Worm (Caenorhabditis elegans) whole organism, young adult: ENCODE data around the gene sre-19.

Experiments used
- B0019.2 ChIP-seq: fragments of 200-800 bp; sonication (Bioruptor generic); conservative IDR thresholded peaks from 2 replicates; pipeline ENCODE4 v1.3.6; 2022; ENCODE audit warnings: missing genetic modification reagents, missing genetic modification characterization, missing compliant biosample characterization
- B0035.1 ChIP-seq: sonication (generic microtip); optimal IDR thresholded peaks from 2 replicates; lab custom pipeline; 2016; ENCODE audit warnings: missing genetic modification characterization, mild to moderate bottlenecking, missing compliant biosample characterization, missing genotype, missing genetic modification reagents
- B0336.3 ChIP-seq: fragments of 200-800 bp; sonication (Bioruptor generic); IDR thresholded peaks from 2 replicates; pipeline ENCODE4 v1.3.6; 2022; ENCODE audit warnings: missing genetic modification characterization, missing compliant biosample characterization
- C06A6.2 ChIP-seq: fragments of 200-800 bp; sonication (Bioruptor generic); conservative IDR thresholded peaks from 2 replicates; pipeline ENCODE4 v1.3.6; 2022; ENCODE audit warnings: missing genetic modification characterization, missing compliant biosample characterization
- C17E4.6 ChIP-seq: fragments of 200-800 bp; sonication (Bioruptor generic); IDR thresholded peaks from 2 replicates; pipeline ENCODE4 v1.3.6; 2022; ENCODE audit warnings: missing genetic modification reagents, missing genetic modification characterization, missing compliant biosample characterization
- D2030.7 ChIP-seq: fragments of 200-800 bp; sonication (Bioruptor generic); IDR thresholded peaks from 2 replicates; pipeline ENCODE4 v1.3.6; 2022; ENCODE audit warnings: missing genetic modification reagents, missing genetic modification characterization, missing compliant biosample characterization
- F23B12.7 ChIP-seq: sonication (generic microtip); optimal IDR thresholded peaks from 2 replicates; lab custom pipeline; 2017; ENCODE audit warnings: missing genetic modification characterization, mild to moderate bottlenecking, missing compliant biosample characterization, antibody characterized with exemption, moderate library complexity; ENCODE audit not compliant: insufficient read depth
- F37B4.10 ChIP-seq: fragments of 200-800 bp; sonication (Bioruptor generic); IDR thresholded peaks from 2 replicates; pipeline ENCODE4 v1.3.6; 2022; ENCODE audit warnings: missing genetic modification characterization, missing compliant biosample characterization
- F55B11.4 ChIP-seq: sonication (generic microtip); optimal IDR thresholded peaks from 2 replicates; lab custom pipeline; 2016; ENCODE audit warnings: missing compliant biosample characterization, missing genetic modification characterization, borderline replicate concordance; ENCODE audit not compliant: insufficient read depth
- F57A8.1 ChIP-seq: fragments of 200-800 bp; sonication (Bioruptor generic); optimal IDR thresholded peaks from 2 replicates; lab custom pipeline; 2018; ENCODE audit warnings: mild to moderate bottlenecking, missing genetic modification characterization, moderate library complexity, missing compliant biosample characterization
- F57C9.4 ChIP-seq: sonication (generic microtip); optimal IDR thresholded peaks from 2 replicates; lab custom pipeline; 2017; ENCODE audit warnings: mild to moderate bottlenecking, missing genetic modification characterization, missing compliant biosample characterization
- K11D2.4 ChIP-seq: fragments of 200-800 bp; sonication (Bioruptor generic); IDR thresholded peaks from 2 replicates; pipeline ENCODE4 v1.3.6; 2022; ENCODE audit warnings: missing genetic modification reagents, missing genetic modification characterization, missing compliant biosample characterization
- T07F8.4 ChIP-seq: sonication (generic microtip); optimal IDR thresholded peaks from 2 replicates; lab custom pipeline; 2016; ENCODE audit warnings: mild to moderate bottlenecking, missing genetic modification characterization, moderate library complexity, missing compliant biosample characterization
- Y56A3A.18 ChIP-seq: fragments of 200-800 bp; sonication (Bioruptor generic); IDR thresholded peaks from 2 replicates; pipeline ENCODE4 v1.3.6; 2022; ENCODE audit warnings: missing genetic modification reagents, missing genetic modification characterization, missing compliant biosample characterization
- Y67H2A.10 ChIP-seq: fragments of 200-800 bp; sonication (Bioruptor generic); conservative IDR thresholded peaks from 2 replicates; pipeline ENCODE4 v1.3.6; 2022; ENCODE audit warnings: missing genetic modification reagents, missing genetic modification characterization, missing compliant biosample characterization
- Y95B8A.8 ChIP-seq: fragments of 200-800 bp; sonication (Bioruptor generic); IDR thresholded peaks from 2 replicates; pipeline ENCODE4 v1.3.6; 2022; ENCODE audit warnings: missing genetic modification reagents, missing genetic modification characterization, missing compliant biosample characterization
- aptf-2 ChIP-seq: fragments of 200-800 bp; sonication (Bioruptor generic); conservative IDR thresholded peaks from 2 replicates; pipeline ENCODE4 v1.3.6; 2022; ENCODE audit warnings: missing genetic modification reagents, missing genetic modification characterization, missing compliant biosample characterization
- athp-1 ChIP-seq: sonication (generic microtip); optimal IDR thresholded peaks from 2 replicates; lab custom pipeline; 2017; ENCODE audit warnings: mild to moderate bottlenecking, missing genetic modification characterization, missing compliant biosample characterization
- ceh-40 ChIP-seq: fragments of 200-800 bp; sonication (Bioruptor generic); IDR thresholded peaks from 2 replicates; pipeline ENCODE4 v1.3.6; 2022; ENCODE audit warnings: missing genetic modification characterization, missing compliant biosample characterization
- ceh-58 ChIP-seq: fragments of 200-800 bp; sonication (Bioruptor generic); IDR thresholded peaks from 2 replicates; pipeline ENCODE4 v1.3.6; 2022; ENCODE audit warnings: missing genetic modification characterization, missing compliant biosample characterization
- dox-1 ChIP-seq: fragments of 200-800 bp; sonication (Bioruptor generic); IDR thresholded peaks from 2 replicates; pipeline ENCODE4 v1.3.6; 2022; ENCODE audit warnings: missing genetic modification reagents, missing genetic modification characterization, missing compliant biosample characterization
- efl-1 ChIP-seq: fragments of 150-350 bp; optimal IDR thresholded peaks from 2 replicates; lab custom pipeline; 2014; ENCODE audit warnings: missing biosample characterization, missing genetic modification reagents, missing genetic modification characterization
- egrh-3 ChIP-seq: fragments of 200-800 bp; sonication (Bioruptor generic); IDR thresholded peaks from 2 replicates; pipeline ENCODE4 v1.3.6; 2022; ENCODE audit warnings: missing genetic modification reagents, missing genetic modification characterization, missing compliant biosample characterization
- gei-17 ChIP-seq: fragments of 200-800 bp; sonication (Bioruptor generic); optimal IDR thresholded peaks from 2 replicates; lab custom pipeline; 2018; ENCODE audit warnings: mild to moderate bottlenecking, missing genetic modification characterization, missing compliant biosample characterization
- hsf-1 ChIP-seq: fragments of 200-800 bp; sonication (Bioruptor generic); IDR thresholded peaks from 2 replicates; pipeline ENCODE4 v1.3.6; 2022; ENCODE audit warnings: missing genetic modification reagents, missing genetic modification characterization, missing compliant biosample characterization
- lag-1 ChIP-seq: fragments of 200-800 bp; sonication (Bioruptor generic); IDR thresholded peaks from 2 replicates; pipeline ENCODE4 v1.3.6; 2022; ENCODE audit warnings: missing genetic modification reagents, missing genetic modification characterization, missing compliant biosample characterization
- let-607 ChIP-seq, 2 experiments: fragments of 200-800 bp in 1 of 2; sonication (Bioruptor generic) in 1 of 2; sonication (generic microtip) in 1 of 2; optimal IDR thresholded peaks; 2 replicates each; lab custom pipeline; 2016 to 2018; ENCODE audit warnings: mild to moderate bottlenecking in 2 of 2, missing compliant biosample characterization in 2 of 2, missing genetic modification characterization in 2 of 2, moderate library complexity in 2 of 2, missing genotype in 1 of 2
- lir-1 ChIP-seq: fragments of 200-800 bp; sonication (Bioruptor generic); conservative IDR thresholded peaks from 2 replicates; pipeline ENCODE4 v1.3.6; 2022; ENCODE audit warnings: missing genetic modification reagents, missing genetic modification characterization, missing compliant biosample characterization
- mel-28 ChIP-seq: sonication (generic microtip); optimal IDR thresholded peaks from 2 replicates; lab custom pipeline; 2016; ENCODE audit warnings: borderline replicate concordance, mild to moderate bottlenecking, missing genetic modification characterization, missing compliant biosample characterization
- mxl-1 ChIP-seq: sonication (generic microtip); optimal IDR thresholded peaks from 2 replicates; lab custom pipeline; 2016; ENCODE audit warnings: missing genetic modification characterization, missing compliant biosample characterization
- nfyb-1 ChIP-seq: fragments of 200-800 bp; sonication (Bioruptor generic); IDR thresholded peaks from 2 replicates; pipeline ENCODE4 v1.3.6; 2022; ENCODE audit warnings: missing genetic modification reagents, missing genetic modification characterization, missing compliant biosample characterization
- nhr-120 ChIP-seq: fragments of 200-800 bp; sonication (Bioruptor generic); IDR thresholded peaks from 2 replicates; pipeline ENCODE4 v1.3.6; 2022; ENCODE audit warnings: missing genetic modification characterization, missing compliant biosample characterization
- nhr-179 ChIP-seq: sonication (generic microtip); optimal IDR thresholded peaks from 2 replicates; lab custom pipeline; 2016; ENCODE audit warnings: mild to moderate bottlenecking, missing genetic modification characterization, missing compliant biosample characterization
- repo-1 ChIP-seq: sonication (generic microtip); optimal IDR thresholded peaks from 2 replicates; lab custom pipeline; 2017; ENCODE audit warnings: mild to moderate bottlenecking, missing genetic modification characterization, missing compliant biosample characterization
- sdz-38 ChIP-seq: sonication (generic microtip); optimal IDR thresholded peaks from 2 replicates; lab custom pipeline; 2016; ENCODE audit warnings: missing genotype, missing genetic modification characterization, missing compliant biosample characterization
- snpc-1.3 ChIP-seq: sonication (generic microtip); optimal IDR thresholded peaks from 2 replicates; lab custom pipeline; 2017; ENCODE audit warnings: missing genetic modification characterization, mild to moderate bottlenecking, missing compliant biosample characterization, antibody characterized with exemption, moderate library complexity, missing genotype, missing genetic modification reagents; ENCODE audit not compliant: insufficient read depth
- snpc-3.4 ChIP-seq: sonication (generic microtip); optimal IDR thresholded peaks from 2 replicates; lab custom pipeline; 2017; ENCODE audit warnings: missing genetic modification characterization, mild to moderate bottlenecking, missing compliant biosample characterization, antibody characterized with exemption, moderate library complexity, missing genotype, missing genetic modification reagents
- snpc-4 ChIP-seq, 5 experiments: fragments of 150-350 bp in 1 of 5; sonication (generic microtip) in 4 of 5; optimal IDR thresholded peaks; 2 replicates each; lab custom pipeline; 2014 to 2018; ENCODE audit warnings: missing genetic modification characterization in 5 of 5, missing biosample characterization in 3 of 5, antibody characterized with exemption in 2 of 5, mild to moderate bottlenecking in 2 of 5, missing compliant biosample characterization in 2 of 5, missing genotype in 2 of 5, moderate library complexity in 2 of 5, missing genetic modification reagents in 1 of 5
- sptf-2 ChIP-seq: fragments of 200-800 bp; sonication (Bioruptor generic); optimal IDR thresholded peaks from 2 replicates; lab custom pipeline; 2018; ENCODE audit warnings: mild to moderate bottlenecking, missing genetic modification characterization, missing compliant biosample characterization
- tbx-9 ChIP-seq: sonication (generic microtip); optimal IDR thresholded peaks from 2 replicates; lab custom pipeline; 2016; ENCODE audit warnings: borderline replicate concordance, missing genetic modification characterization, inconsistent platforms, missing compliant biosample characterization
- unc-62 ChIP-seq: fragments of 150-350 bp; optimal IDR thresholded peaks from 2 replicates; lab custom pipeline; 2014; ENCODE audit warnings: missing biosample characterization, missing genetic modification reagents, missing genetic modification characterization
- xnd-1 ChIP-seq: sonication (generic microtip); optimal IDR thresholded peaks from 2 replicates; lab custom pipeline; 2016; ENCODE audit warnings: missing genotype, missing genetic modification reagents, missing genetic modification characterization, missing compliant biosample characterization
- ztf-28 ChIP-seq: fragments of 200-800 bp; sonication (Bioruptor generic); IDR thresholded peaks from 2 replicates; pipeline ENCODE4 v1.3.6; 2022; ENCODE audit warnings: missing genetic modification reagents, missing genetic modification characterization, missing compliant biosample characterization

Gene sre-19

ce11 chrIV:12252579-12252978 lies 13.8 kb upstream of the sre-19 start, which contains the start of gene dnj-26:
Gene dnj-26 (minus strand): TSS chrIV:12252679.
- no peak for TF ChIP-seq F57C9.4
- TF ChIP-seq egrh-3 (GFP tag; lab: Robert Waterston, UW), result no peak
- no peak for TF ChIP-seq lag-1 (GFP tag; lab: Robert Waterston, UW)
- TF ChIP-seq nhr-120 (GFP tag; lab: Robert Waterston, UW), result no peak
- no peak for TF ChIP-seq sptf-2
- TF ChIP-seq snpc-1.3 (tag; lab: Kevin White, UChicago), result no peak
- no peak for TF ChIP-seq aptf-2 (GFP tag; lab: Robert Waterston, UW)
- no peak for TF ChIP-seq ceh-40
- no peak for TF ChIP-seq athp-1
- no peak for TF ChIP-seq nhr-179 (tag; lab: Kevin White, UChicago)
- no peak for TF ChIP-seq unc-62 (GFP tag; lab: Kevin White, UChicago)
- TF ChIP-seq tbx-9 (tag; lab: Kevin White, UChicago), result no peak
- TF ChIP-seq hsf-1 (GFP tag; lab: Robert Waterston, UW), result no peak
- no peak for TF ChIP-seq C06A6.2 (GFP tag; lab: Robert Waterston, UW)
- no peak for TF ChIP-seq B0019.2 (GFP tag; lab: Robert Waterston, UW)
- TF ChIP-seq K11D2.4 (GFP tag; lab: Robert Waterston, UW), result no peak
- no peak for TF ChIP-seq mel-28 (tag; lab: Kevin White, UChicago)
- TF ChIP-seq snpc-4 (GFP tag; optimal IDR thresholded peaks at IDR 0.05; lab: Kevin White, UChicago), result no peak
- TF ChIP-seq snpc-4 (tag; optimal IDR thresholded peaks at IDR 0.05; lab: Kevin White, UChicago), result no peak
- TF ChIP-seq C17E4.6 (GFP tag; lab: Robert Waterston, UW), result no peak

DNA sequence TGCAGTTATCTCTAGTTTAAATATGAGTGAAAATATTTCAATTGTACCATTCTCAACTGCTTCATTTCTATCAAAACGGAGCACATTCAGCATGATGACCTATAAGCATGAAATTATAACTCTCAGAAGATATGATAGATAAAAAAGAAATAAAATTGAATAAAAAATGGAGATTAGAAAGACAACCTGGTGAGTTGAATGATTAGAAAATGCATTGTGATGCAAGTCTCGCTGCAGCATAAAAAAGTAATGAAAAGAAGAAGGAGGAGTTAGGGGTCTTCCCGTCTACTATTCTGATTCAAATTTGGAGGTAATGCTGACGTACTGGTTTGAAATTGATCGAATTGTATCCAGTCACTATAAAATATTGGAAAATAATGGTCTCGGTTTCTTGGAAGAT lies 6.0 kb upstream of the sre-19 start, which contains the start of gene sre-15:
Gene sre-15 (minus strand): TSS at position 101 of the 400 bp plus-strand sequence.
- TF ChIP-seq nfyb-1 (GFP tag; lab: Robert Waterston, UW) (no peak), mxl-1 (tag; lab: Kevin White, UChicago) (no peak), F55B11.4 (tag; lab: Kevin White, UChicago) (no peak), lir-1 (GFP tag; lab: Robert Waterston, UW) (no peak), F37B4.10 (GFP tag; lab: Robert Waterston, UW) (no peak), ztf-28 (GFP tag; lab: Robert Waterston, UW) (no peak), let-607 (tag; optimal IDR thresholded peaks at IDR 0.05; lab: Kevin White, UChicago) (no peak), gei-17 (no peak), xnd-1 (tag; lab: Kevin White, UChicago) (no peak), T07F8.4 (tag; lab: Kevin White, UChicago) (no peak)
- TF ChIP-seq, all 124 proteins: peak for 0

DNA sequence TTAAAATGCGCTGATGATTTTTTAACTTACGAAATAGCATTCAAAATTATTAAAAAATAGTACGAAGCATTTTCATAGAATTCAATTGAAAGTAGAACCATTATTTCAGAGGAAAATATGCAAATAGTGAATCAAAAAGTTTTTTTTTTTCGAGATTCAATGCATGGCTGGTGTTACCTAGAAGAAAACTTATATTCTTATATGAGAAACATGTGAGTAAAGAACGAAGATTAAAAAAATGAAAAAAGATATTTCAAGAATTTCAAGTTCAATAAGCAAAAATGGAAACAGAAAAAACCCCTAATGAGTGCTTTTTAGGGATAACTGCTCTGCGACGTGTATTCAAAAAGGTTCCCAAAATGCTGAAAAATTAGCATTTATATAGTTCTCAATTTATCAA lies 2.7 kb downstream of the sre-19 start, which contains the start of gene sre-16:
Gene sre-16 (minus strand): TSS at position 101 of the 400 bp plus-strand sequence.
- TF ChIP-seq F57C9.4 (no peak), dox-1 (GFP tag; lab: Robert Waterston, UW) (no peak), F57A8.1 (no peak), snpc-3.4 (tag; lab: Kevin White, UChicago) (no peak), repo-1 (tag; lab: Kevin White, UChicago) (no peak)

ce11 chrIV:12229679-12230078 lies 9.1 kb downstream of the sre-19 start, which contains the start of gene sre-18:
Gene sre-18 (minus strand): TSS chrIV:12229779.
- TF ChIP-seq xnd-1 (tag; lab: Kevin White, UChicago) (no peak), Y56A3A.18 (GFP tag; lab: Robert Waterston, UW) (no peak), C06A6.2 (GFP tag; lab: Robert Waterston, UW) (no peak), Y95B8A.8 (GFP tag; lab: Robert Waterston, UW) (no peak), sdz-38 (tag; lab: Kevin White, UChicago) (no peak), ceh-40 (no peak), efl-1 (GFP tag; lab: Kevin White, UChicago) (no peak), F23B12.7 (tag; lab: Kevin White, UChicago) (no peak), ceh-58 (GFP tag; lab: Robert Waterston, UW) (no peak), F57C9.4 (no peak), snpc-1.3 (tag; lab: Kevin White, UChicago) (no peak), Y67H2A.10 (GFP tag; lab: Robert Waterston, UW) (no peak), D2030.7 (GFP tag; lab: Robert Waterston, UW) (no peak), B0336.3 (no peak), B0035.1 (tag; lab: Kevin White, UChicago) (no peak)
